Worm (Caenorhabditis elegans): ENCODE results near the gene Y73C8C.4.

The Y73C8C.4 gene

ce11 chrV:3100527-3100926 is 1.4 kb downstream of the Y73C8C.4 start:
- TF ChIP-seq elt-1 (tag; optimal IDR thresholded peaks at IDR 0.05; ENCODE audit: borderline replicate concordance, insufficient read depth) (no peak), mab-5 (tag; optimal IDR thresholded peaks at IDR 0.05) (no peak), pha-4 (tag; optimal IDR thresholded peaks at IDR 0.05) (no peak), flh-1 (GFP tag; optimal IDR thresholded peaks at IDR 0.05) (no peak), ztf-11 (tag; optimal IDR thresholded peaks at IDR 0.05) (no peak), unc-62 (GFP tag; optimal IDR thresholded peaks at IDR 0.05) (no peak), cnd-1 (tag; optimal IDR thresholded peaks at IDR 0.05) (no peak), hlh-1 (tag; optimal IDR thresholded peaks at IDR 0.05) (no peak), ces-1 (GFP tag; optimal IDR thresholded peaks at IDR 0.05) (no peak), nhr-28 (tag; optimal IDR thresholded peaks at IDR 0.05) (no peak)

ce11 chrV:3094351-3094750 is 7.6 kb downstream of the Y73C8C.4 start, which contains the start of gene cyp-33C9:
Gene cyp-33C9 (minus strand): TSS chrV:3094561.
- no peak for TF ChIP-seq nhr-2 (tag; optimal IDR thresholded peaks at IDR 0.05)
- TF ChIP-seq lsy-2 (tag; optimal IDR thresholded peaks at IDR 0.05) = no peak
- no peak for TF ChIP-seq ceh-43 (GFP tag; optimal IDR thresholded peaks at IDR 0.05)
- no peak for TF ChIP-seq bed-3 (GFP tag; optimal IDR thresholded peaks at IDR 0.05)
- TF ChIP-seq mls-2 (tag; optimal IDR thresholded peaks at IDR 0.05) = no peak
- TF ChIP-seq nhr-28 (tag; optimal IDR thresholded peaks at IDR 0.05) = no peak
- TF ChIP-seq drap-1 (GFP tag; optimal IDR thresholded peaks at IDR 0.05) = no peak
- no peak for TF ChIP-seq blmp-1 (tag; optimal IDR thresholded peaks at IDR 0.05)
- no peak for TF ChIP-seq snpc-4 (tag; optimal IDR thresholded peaks at IDR 0.05)
- no peak for TF ChIP-seq ztf-11 (tag; optimal IDR thresholded peaks at IDR 0.05)
- TF ChIP-seq nhr-237 (tag; optimal IDR thresholded peaks at IDR 0.05) = no peak
- TF ChIP-seq ceh-83 (GFP tag; optimal IDR thresholded peaks at IDR 0.05) = no peak
- no peak for TF ChIP-seq hlh-1 (tag; optimal IDR thresholded peaks at IDR 0.05)
- TF ChIP-seq M03D4.4 (tag; optimal IDR thresholded peaks at IDR 0.05) = no peak
- no peak for TF ChIP-seq unc-62 (GFP tag; optimal IDR thresholded peaks at IDR 0.05)
- TF ChIP-seq nhr-12 (tag; optimal IDR thresholded peaks at IDR 0.05) = no peak
- no peak for TF ChIP-seq lin-13 (tag; optimal IDR thresholded peaks at IDR 0.05)

ce11 chrV:3088768-3089167 is 13.2 kb downstream of the Y73C8C.4 start, which contains the start of gene acs-21:
Gene acs-21 (plus strand): TSS chrV:3089068.
- TF ChIP-seq sptf-1 (tag; optimal IDR thresholded peaks at IDR 0.05) (no peak), ham-2 (GFP tag; optimal IDR thresholded peaks at IDR 0.05) (no peak), unc-39 (tag; optimal IDR thresholded peaks at IDR 0.05) (no peak), nhr-28 (tag; optimal IDR thresholded peaks at IDR 0.05) (no peak), sem-2 (GFP tag; optimal IDR thresholded peaks at IDR 0.05) (no peak), lsy-2 (tag; optimal IDR thresholded peaks at IDR 0.05) (no peak), mls-2 (tag; optimal IDR thresholded peaks at IDR 0.05) (no peak), elt-1 (tag; optimal IDR thresholded peaks at IDR 0.05; ENCODE audit: borderline replicate concordance, insufficient read depth) (no peak), snpc-4 (tag; optimal IDR thresholded peaks at IDR 0.05) (no peak), lin-13 (tag; optimal IDR thresholded peaks at IDR 0.05) (no peak), mab-5 (tag; optimal IDR thresholded peaks at IDR 0.05) (no peak), elt-3 (tag; optimal IDR thresholded peaks at IDR 0.05) (no peak), ceh-43 (GFP tag; optimal IDR thresholded peaks at IDR 0.05) (no peak), mep-1 (tag; optimal IDR thresholded peaks at IDR 0.05) (no peak), cnd-1 (tag; optimal IDR thresholded peaks at IDR 0.05) (no peak), ztf-11 (tag; optimal IDR thresholded peaks at IDR 0.05) (no peak), hlh-1 (tag; optimal IDR thresholded peaks at IDR 0.05) (no peak), tbx-8 (GFP tag; optimal IDR thresholded peaks at IDR 0.05) (no peak)

ce11 chrV:3086260-3086659 is 15.7 kb downstream of the Y73C8C.4 start, which contains the start of gene srt-8:
Gene srt-8 (plus strand): TSS chrV:3086560.
- TF ChIP-seq lin-13 (tag; optimal IDR thresholded peaks at IDR 0.05) (no peak), ztf-11 (tag; optimal IDR thresholded peaks at IDR 0.05) (no peak), unc-39 (tag; optimal IDR thresholded peaks at IDR 0.05) (no peak), lin-32 (GFP tag; optimal IDR thresholded peaks at IDR 0.05) (no peak), snpc-4 (tag; optimal IDR thresholded peaks at IDR 0.05) (no peak), ceh-83 (GFP tag; optimal IDR thresholded peaks at IDR 0.05) (no peak), mep-1 (tag; optimal IDR thresholded peaks at IDR 0.05) (no peak), blmp-1 (tag; optimal IDR thresholded peaks at IDR 0.05) (no peak), nhr-12 (tag; optimal IDR thresholded peaks at IDR 0.05) (no peak), hlh-1 (tag; optimal IDR thresholded peaks at IDR 0.05) (no peak), ham-2 (GFP tag; optimal IDR thresholded peaks at IDR 0.05) (no peak), tbx-8 (GFP tag; optimal IDR thresholded peaks at IDR 0.05) (no peak), sptf-1 (tag; optimal IDR thresholded peaks at IDR 0.05) (no peak), elt-3 (tag; optimal IDR thresholded peaks at IDR 0.05) (no peak), M03D4.4 (tag; optimal IDR thresholded peaks at IDR 0.05) (no peak), bed-3 (GFP tag; optimal IDR thresholded peaks at IDR 0.05) (no peak), drap-1 (GFP tag; optimal IDR thresholded peaks at IDR 0.05) (no peak), mab-5 (tag; optimal IDR thresholded peaks at IDR 0.05) (no peak), flh-1 (GFP tag; optimal IDR thresholded peaks at IDR 0.05) (no peak), cnd-1 (tag; optimal IDR thresholded peaks at IDR 0.05) (no peak)
